Fruit fly (Drosophila melanogaster): ENCODE data around the gene Hmgcr.

The Hmgcr gene

DNA sequence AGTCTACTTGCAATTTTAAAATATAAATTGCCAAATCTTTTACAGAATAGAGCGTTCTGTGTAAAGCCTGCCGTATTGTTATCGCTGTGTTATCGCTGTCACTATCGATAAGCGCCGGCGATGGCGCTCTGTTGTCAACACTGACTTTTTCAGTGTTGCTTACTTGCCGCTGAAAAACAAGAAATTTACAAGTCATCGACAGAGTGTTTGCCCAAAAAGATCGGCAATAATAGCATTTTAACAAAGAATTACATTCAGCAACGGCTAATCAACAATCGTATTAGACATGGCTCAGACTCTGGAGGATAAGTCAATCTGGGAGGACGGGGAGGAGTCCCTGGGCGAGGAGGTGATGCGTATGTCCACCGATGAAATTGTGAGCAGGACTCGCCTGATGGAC lies 19.6 kb downstream of the Hmgcr start, which contains the start of the genes RanBP3 and Rpt5 (continued):
- peak; percentile 90 for TF ChIP-seq sob (GFP tag; IDR thresholded peaks at IDR 0.05)
- no peak for TF ChIP-seq CG14050 (GFP tag; IDR thresholded peaks at IDR 0.05)
- no peak for TF ChIP-seq emc (GFP tag; optimal IDR thresholded peaks at IDR 0.05)
- peak; percentile 49 for TF ChIP-seq jumu (GFP tag; optimal IDR thresholded peaks at IDR 0.05)
- TF ChIP-seq Sry-δ (GFP tag; optimal IDR thresholded peaks at IDR 0.05): peak; percentile 82
- TF ChIP-seq CG4328 (GFP tag; optimal IDR thresholded peaks at IDR 0.05): no peak
- no peak for TF ChIP-seq HHEX (GFP tag; optimal IDR thresholded peaks at IDR 0.05)
- TF ChIP-seq Hand (GFP tag; optimal IDR thresholded peaks at IDR 0.05): no peak
- TF ChIP-seq CG17829 (tag; optimal IDR thresholded peaks at IDR 0.05): peak; percentile 50
- TF ChIP-seq chm (GFP tag; IDR thresholded peaks at IDR 0.05): peak; percentile 30; the same call in 1 of the 2 replicates
- TF ChIP-seq ci (GFP tag; IDR thresholded peaks at IDR 0.05): peak; percentile 75; the same call in 2 of the 3 replicates
- peak; percentile 9 for TF ChIP-seq nerfin-1 (tag; optimal IDR thresholded peaks at IDR 0.05)
- TF ChIP-seq Side (GFP tag; optimal IDR thresholded peaks at IDR 0.05): peak; percentile 52
- peak; percentile 95 for TF ChIP-seq Dref (GFP tag; IDR thresholded peaks at IDR 0.05)
- TF ChIP-seq Med (GFP tag): peak; percentile 96
- peak; percentile 62 for TF ChIP-seq NfI (GFP tag; optimal IDR thresholded peaks at IDR 0.05)
- peak; percentile 61 for TF ChIP-seq CG30403 (GFP tag; optimal IDR thresholded peaks at IDR 0.05)
- no peak for TF ChIP-seq Dip2 (GFP tag; IDR thresholded peaks at IDR 0.05)
- TF ChIP-seq MTF-1 (GFP tag; optimal IDR thresholded peaks at IDR 0.05; ENCODE audit: borderline replicate concordance): no peak
- TF ChIP-seq CG6272 (GFP tag; IDR thresholded peaks at IDR 0.05): peak; percentile 38; the same call in 1 of the 2 replicates
- TF ChIP-seq sna (GFP tag; IDR thresholded peaks at IDR 0.05; ENCODE audit: partially characterized antibody): peak; percentile 68
- no peak for TF ChIP-seq C15 (GFP tag; IDR thresholded peaks at IDR 0.05)
- peak; percentile 93 for TF ChIP-seq stwl (tag; optimal IDR thresholded peaks at IDR 0.05)
- no peak for TF ChIP-seq CG9876 (GFP tag; optimal IDR thresholded peaks at IDR 0.05)
- TF ChIP-seq CG13123 (GFP tag; optimal IDR thresholded peaks at IDR 0.05): no peak
- peak; percentile 75 for TF ChIP-seq knrl (GFP tag; IDR thresholded peaks at IDR 0.05; ENCODE audit: partially characterized antibody)
- no peak for TF ChIP-seq GATAe (GFP tag; conservative IDR thresholded peaks at IDR 0.05)
- peak; percentile 27 for TF ChIP-seq Max (GFP tag; optimal IDR thresholded peaks at IDR 0.05)
- TF ChIP-seq ranshi (GFP tag; IDR thresholded peaks at IDR 0.05): no peak
- TF ChIP-seq CG17328 (GFP tag; IDR thresholded peaks at IDR 0.05): no peak
- peak; percentile 90 for TF ChIP-seq CG6791 (GFP tag; IDR thresholded peaks at IDR 0.05; ENCODE audit: partially characterized antibody)
- peak; percentile 48 for TF ChIP-seq Fer3 (tag; optimal IDR thresholded peaks at IDR 0.05)
- TF ChIP-seq jing (GFP tag; optimal IDR thresholded peaks at IDR 0.05): no peak
- TF ChIP-seq Camta (GFP tag; optimal IDR thresholded peaks at IDR 0.05): peak; percentile 6
- peak; percentile 65 for TF ChIP-seq Fer1 (GFP tag; optimal IDR thresholded peaks at IDR 0.05)
- peak; percentile 8; the same call in 1 of the 2 replicates for TF ChIP-seq lmd (GFP tag; IDR thresholded peaks at IDR 0.05)
- no peak for TF ChIP-seq aop (GFP tag; IDR thresholded peaks at IDR 0.05)
- peak; percentile 62 for TF ChIP-seq CG4854 (GFP tag; optimal IDR thresholded peaks at IDR 0.05)
- no peak for TF ChIP-seq scrt (GFP tag; optimal IDR thresholded peaks at IDR 0.05)
- TF ChIP-seq CG17361 (GFP tag; IDR thresholded peaks at IDR 0.05): no peak
- TF ChIP-seq CG11247 (GFP tag; IDR thresholded peaks at IDR 0.05): peak; percentile 65; the same call in 1 of the 2 replicates
- TF ChIP-seq gro (GFP tag; optimal IDR thresholded peaks at IDR 0.05): peak; percentile 70
- peak; percentile 65 for TF ChIP-seq CG7786 (GFP tag; optimal IDR thresholded peaks at IDR 0.05)
- TF ChIP-seq zfh2 (GFP tag; optimal IDR thresholded peaks at IDR 0.05): peak; percentile 72
- TF ChIP-seq CG1602 (GFP tag; optimal IDR thresholded peaks at IDR 0.05): no peak
- no peak for TF ChIP-seq btn (GFP tag; optimal IDR thresholded peaks at IDR 0.05)
- TF ChIP-seq CG17385 (GFP tag; optimal IDR thresholded peaks at IDR 0.05): no peak
- no peak for TF ChIP-seq CG8359 (GFP tag; optimal IDR thresholded peaks at IDR 0.05; ENCODE audit: borderline replicate concordance)
- TF ChIP-seq Elba2 (GFP tag; optimal IDR thresholded peaks at IDR 0.05): no peak
- peak; percentile 14 for TF ChIP-seq Six4 (GFP tag; optimal IDR thresholded peaks at IDR 0.05)
- TF ChIP-seq dan (GFP tag; IDR thresholded peaks at IDR 0.05): no peak
- no peak for TF ChIP-seq zen (tag; optimal IDR thresholded peaks at IDR 0.05)
